Worm (Caenorhabditis elegans) whole organism, midembryonic: ENCODE results near the gene mpk-1.

ENCODE experiments used
- T22C8.4 ChIP-seq: fragments of 200-800 bp; sonication (Bioruptor generic); IDR thresholded peaks from 2 replicates; pipeline ENCODE4 v1.3.6; 2022; ENCODE audit warnings: missing genetic modification characterization, missing compliant biosample characterization
- cog-1 ChIP-seq: sonication (generic microtip); optimal IDR thresholded peaks from 2 replicates; lab custom pipeline; 2016; ENCODE audit warnings: missing genetic modification characterization, missing compliant biosample characterization
- flt-1 ChIP-seq: fragments of 200-800 bp; sonication (Bioruptor generic); IDR thresholded peaks from 2 replicates; pipeline ENCODE4 v1.3.6; 2022; ENCODE audit warnings: missing genetic modification characterization, missing compliant biosample characterization
- klf-2 ChIP-seq: fragments of 200-800 bp; sonication (Bioruptor generic); conservative IDR thresholded peaks from 2 replicates; pipeline ENCODE4 v1.3.6; 2022; ENCODE audit warnings: missing genetic modification reagents, missing genetic modification characterization, missing compliant biosample characterization
- med-1 ChIP-seq: sonication (generic microtip); optimal IDR thresholded peaks from 2 replicates; lab custom pipeline; 2017; ENCODE audit warnings: missing genetic modification characterization, mild to moderate bottlenecking, missing compliant biosample characterization, antibody characterized with exemption, missing genetic modification reagents; ENCODE audit not compliant: insufficient read depth
- ref-1 ChIP-seq: fragments of 200-800 bp; sonication (Bioruptor generic); conservative IDR thresholded peaks from 2 replicates; pipeline ENCODE4 v1.3.6; 2022; ENCODE audit warnings: missing genetic modification reagents, missing genetic modification characterization, missing compliant biosample characterization
- tab-1 ChIP-seq: fragments of 200-800 bp; sonication (Bioruptor generic); IDR thresholded peaks from 2 replicates; pipeline ENCODE4 v1.3.6; 2022; ENCODE audit warnings: missing genetic modification characterization, missing compliant biosample characterization
- ztf-23 ChIP-seq: fragments of 200-800 bp; sonication (Bioruptor generic); IDR thresholded peaks from 2 replicates; pipeline ENCODE4 v1.3.6; 2022; ENCODE audit warnings: missing genetic modification reagents, missing genetic modification characterization, missing compliant biosample characterization
- ztf-29 ChIP-seq: fragments of 200-800 bp; sonication (Bioruptor generic); IDR thresholded peaks from 2 replicates; pipeline ENCODE4 v1.3.6; 2022; ENCODE audit warnings: missing genetic modification reagents, missing genetic modification characterization, missing compliant biosample characterization

mpk-1 gene

DNA sequence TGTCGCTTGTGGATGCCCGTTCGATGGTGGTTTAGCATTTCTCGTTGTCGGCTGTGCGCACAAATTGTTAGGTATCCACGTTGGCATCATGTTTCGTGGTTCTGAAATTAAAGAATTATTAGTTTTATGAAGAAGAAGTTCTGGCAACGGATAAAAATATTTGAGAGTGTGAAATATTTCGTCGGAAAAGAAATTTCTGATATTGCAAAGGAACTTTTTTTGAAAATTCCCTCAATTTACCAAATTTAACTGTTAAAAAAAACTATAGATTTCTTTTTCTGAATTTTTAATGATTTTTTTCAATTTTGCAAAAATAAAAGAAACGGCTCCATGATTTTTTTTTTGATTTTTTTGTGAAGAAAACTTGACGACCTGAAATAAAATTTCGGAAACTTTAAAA is at the start of gene mpk-1:
mpk-1 (minus strand) TSS at position 101 of the 400 bp plus-strand sequence.
- TF ChIP-seq tab-1 (GFP tag; lab: Robert Waterston, UW) (no peak), ztf-29 (no peak), klf-2 (GFP tag; lab: Robert Waterston, UW) (no peak), ref-1 (GFP tag; lab: Robert Waterston, UW) (no peak), med-1 (GFP tag; lab: Kevin White, UChicago) (no peak), cog-1 (no peak), ztf-23 (GFP tag; lab: Robert Waterston, UW) (no peak), flt-1 (GFP tag; lab: Robert Waterston, UW) (no peak), T22C8.4 (GFP tag; lab: Robert Waterston, UW) (no peak)

ce11 chrIII:4276277-4276676 is 48.4 kb upstream of the mpk-1 start:
- TF ChIP-seq ztf-29 (no peak), med-1 (GFP tag; lab: Kevin White, UChicago) (no peak), klf-2 (GFP tag; lab: Robert Waterston, UW) (no peak), flt-1 (GFP tag; lab: Robert Waterston, UW) (no peak; the same call in 1 of the 2 replicates), T22C8.4 (GFP tag; lab: Robert Waterston, UW) (no peak), cog-1 (no peak), tab-1 (GFP tag; lab: Robert Waterston, UW) (no peak), ztf-23 (GFP tag; lab: Robert Waterston, UW) (no peak)

- TF ChIP-seq ref-1 (GFP tag; lab: Robert Waterston, UW) (no peak), flt-1 (GFP tag; lab: Robert Waterston, UW) (peak; percentile 9; the same call in 1 of the 2 replicates)
These were observed 47.8 kb upstream of the mpk-1 start for ce11 chrIII:4275704-4276103.

DNA sequence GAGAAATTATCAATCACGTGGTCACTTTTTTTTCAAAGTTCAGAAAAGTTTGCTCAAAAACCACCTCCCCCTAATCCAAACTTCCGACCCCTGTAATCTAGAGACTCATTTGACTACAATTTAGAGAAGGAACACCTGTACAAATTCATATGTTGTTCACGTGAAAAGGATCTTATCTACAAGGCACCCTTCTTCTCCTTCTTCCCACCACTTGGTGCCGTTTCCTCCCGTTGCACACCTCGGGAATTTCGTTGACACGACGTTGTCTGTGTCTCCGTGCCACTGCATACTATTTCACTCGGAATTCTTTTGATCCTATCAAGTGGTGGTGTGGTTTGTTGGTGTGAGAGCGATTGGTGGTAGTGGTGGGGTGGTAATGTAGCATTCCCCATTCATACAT is 46.6 kb upstream of the mpk-1 start:
- TF ChIP-seq ref-1 (GFP tag; lab: Robert Waterston, UW) (no peak), med-1 (GFP tag; lab: Kevin White, UChicago) (no peak), ztf-29 (no peak), tab-1 (GFP tag; lab: Robert Waterston, UW) (no peak), cog-1 (no peak), T22C8.4 (GFP tag; lab: Robert Waterston, UW) (no peak), flt-1 (GFP tag; lab: Robert Waterston, UW) (no peak), ztf-23 (GFP tag; lab: Robert Waterston, UW) (no peak), klf-2 (GFP tag; lab: Robert Waterston, UW) (no peak)

DNA sequence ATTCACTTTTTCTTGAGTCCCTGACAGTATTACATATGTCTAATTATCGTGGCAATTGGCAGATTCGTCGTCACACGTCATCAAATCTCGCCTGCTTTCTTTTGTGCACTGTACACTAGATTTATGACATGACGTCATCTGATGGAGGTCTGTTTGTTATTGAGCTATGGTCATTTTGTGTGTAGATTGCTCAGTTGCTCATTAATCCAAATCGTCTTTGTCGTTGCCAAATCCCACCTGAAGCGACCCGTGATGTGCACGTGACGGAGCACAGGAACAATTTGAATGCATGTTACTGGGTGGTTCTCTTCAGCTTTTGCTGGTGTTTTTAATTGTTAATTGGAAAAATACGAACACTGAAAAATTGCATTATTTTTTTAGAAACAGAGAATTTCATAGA is 45.0 kb upstream of the mpk-1 start:
- TF ChIP-seq ztf-29: no peak
- TF ChIP-seq klf-2 (GFP tag; lab: Robert Waterston, UW): no peak
- TF ChIP-seq med-1 (GFP tag; lab: Kevin White, UChicago): no peak
- TF ChIP-seq cog-1: no peak
- no peak for TF ChIP-seq flt-1 (GFP tag; lab: Robert Waterston, UW)
- TF ChIP-seq tab-1 (GFP tag; lab: Robert Waterston, UW): no peak
- no peak for TF ChIP-seq T22C8.4 (GFP tag; lab: Robert Waterston, UW)
- TF ChIP-seq ztf-23 (GFP tag; lab: Robert Waterston, UW): no peak
- no peak for TF ChIP-seq ref-1 (GFP tag; lab: Robert Waterston, UW)

DNA sequence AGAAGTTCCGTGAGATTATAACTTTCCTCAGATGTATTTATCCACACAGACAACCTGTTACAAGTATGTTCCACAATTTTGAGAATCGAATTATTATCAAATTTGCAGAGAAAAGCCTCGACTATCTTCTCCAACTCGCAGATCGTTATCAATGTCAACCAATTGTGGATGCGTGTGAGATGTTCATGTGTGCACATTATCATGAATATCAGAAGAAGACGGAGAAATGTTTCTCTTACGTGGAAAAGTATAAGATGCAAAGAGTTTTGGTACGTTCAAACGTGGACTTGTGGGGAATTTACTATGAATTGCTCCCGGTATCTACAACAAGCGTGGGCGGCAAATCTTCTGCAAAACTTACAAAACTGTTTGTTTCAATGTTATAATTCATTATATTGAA is 43.2 kb upstream of the mpk-1 start:
- no peak for TF ChIP-seq flt-1 (GFP tag; lab: Robert Waterston, UW)
- no peak for TF ChIP-seq ztf-29
- no peak for TF ChIP-seq klf-2 (GFP tag; lab: Robert Waterston, UW)
- no peak for TF ChIP-seq tab-1 (GFP tag; lab: Robert Waterston, UW)
- TF ChIP-seq cog-1: no peak
- no peak for TF ChIP-seq ref-1 (GFP tag; lab: Robert Waterston, UW)
- TF ChIP-seq ztf-23 (GFP tag; lab: Robert Waterston, UW): no peak

ce11 chrIII:4269220-4269935 is 41.5 kb upstream of the mpk-1 start, which contains the start of the genes sftb-1 and R10E4.1:
TSS of gene sftb-1 (minus strand) at chrIII:4269270.
TSS of gene R10E4.1 (plus strand) at chrIII:4269743.
- peak; percentile 17; the same call in 1 of the 2 replicates for TF ChIP-seq ztf-23 (GFP tag; lab: Robert Waterston, UW)
- no peak for TF ChIP-seq ztf-29

ce11 chrIII:4265892-4266291 is 38.0 kb upstream of the mpk-1 start:
- no peak for TF ChIP-seq tab-1 (GFP tag; lab: Robert Waterston, UW)
- no peak for TF ChIP-seq med-1 (GFP tag; lab: Kevin White, UChicago)
- TF ChIP-seq ztf-23 (GFP tag; lab: Robert Waterston, UW): no peak
- TF ChIP-seq T22C8.4 (GFP tag; lab: Robert Waterston, UW): no peak

ce11 chrIII:4263048-4263447 is 35.1 kb upstream of the mpk-1 start, which contains the start of gene T08A11.1:
TSS of gene T08A11.1 (minus strand) at chrIII:4263148.
- TF ChIP-seq flt-1 (GFP tag; lab: Robert Waterston, UW): no peak
- TF ChIP-seq T22C8.4 (GFP tag; lab: Robert Waterston, UW): no peak
- no peak for TF ChIP-seq ref-1 (GFP tag; lab: Robert Waterston, UW)
- TF ChIP-seq med-1 (GFP tag; lab: Kevin White, UChicago): no peak
- no peak for TF ChIP-seq cog-1
- no peak for TF ChIP-seq ztf-29
- TF ChIP-seq tab-1 (GFP tag; lab: Robert Waterston, UW): no peak
- no peak for TF ChIP-seq klf-2 (GFP tag; lab: Robert Waterston, UW)
- TF ChIP-seq ztf-23 (GFP tag; lab: Robert Waterston, UW): no peak

ce11 chrIII:4257896-4258295 is 30.0 kb upstream of the mpk-1 start:
- no peak for TF ChIP-seq ztf-23 (GFP tag; lab: Robert Waterston, UW)
- no peak for TF ChIP-seq tab-1 (GFP tag; lab: Robert Waterston, UW)
- TF ChIP-seq ztf-29: no peak
- TF ChIP-seq med-1 (GFP tag; lab: Kevin White, UChicago): no peak
- TF ChIP-seq cog-1: no peak
- TF ChIP-seq flt-1 (GFP tag; lab: Robert Waterston, UW): no peak
- TF ChIP-seq klf-2 (GFP tag; lab: Robert Waterston, UW): no peak
